Worm (Caenorhabditis elegans): ENCODE measurements around the gene PDB1.1.
A peak's percentile ranks its signal among the peaks of the same experiment; 100 is the strongest.

PDB1.1 gene

ce11 chrX:7569685-7570518, 11.0 kb upstream of the PDB1.1 start, which contains the start of gene apy-1 (continued):
- no peak for TF ChIP-seq elt-3 (tag; optimal IDR thresholded peaks at IDR 0.05)
- TF ChIP-seq nhr-21 (tag; optimal IDR thresholded peaks at IDR 0.05): peak; percentile 18
- TF ChIP-seq lsy-2 (tag; optimal IDR thresholded peaks at IDR 0.05): peak in 1 of 2 experiments; percentile 66
- TF ChIP-seq F13H6.1 (tag; optimal IDR thresholded peaks at IDR 0.05): peak; percentile 48
- TF ChIP-seq C34F6.9 (tag; optimal IDR thresholded peaks at IDR 0.05): peak; percentile 51
- TF ChIP-seq sma-9 (GFP tag; optimal IDR thresholded peaks at IDR 0.05): peak; percentile 28
- TF ChIP-seq sma-9 (tag; optimal IDR thresholded peaks at IDR 0.05): no peak
- no peak for TF ChIP-seq mbf-1 (tag; optimal IDR thresholded peaks at IDR 0.05)
- no peak for TF ChIP-seq ceh-82 (tag; optimal IDR thresholded peaks at IDR 0.05)

- TF ChIP-seq blmp-1 (tag; optimal IDR thresholded peaks at IDR 0.05; ENCODE audit: insufficient read depth) (no peak), nhr-21 (tag; optimal IDR thresholded peaks at IDR 0.05) (no peak), ama-1 (optimal IDR thresholded peaks at IDR 0.05) (no peak), unc-62 (GFP tag; optimal IDR thresholded peaks at IDR 0.05) (no peak), lin-11 (tag; optimal IDR thresholded peaks at IDR 0.05) (no peak), sma-3 (GFP tag; optimal IDR thresholded peaks at IDR 0.05) (peak; percentile 34), dmd-4 (tag; optimal IDR thresholded peaks at IDR 0.05) (no peak), nhr-25 (tag; optimal IDR thresholded peaks at IDR 0.05) (peak; percentile 26)
These were observed 9.9 kb upstream of the PDB1.1 start for ce11 chrX:7568684-7569289.

ce11 chrX:7565005-7565404, 6.1 kb upstream of the PDB1.1 start, which contains the start of gene vps-52:
vps-52 (plus strand) TSS chrX:7565323.
- TF ChIP-seq lin-13 (GFP tag; optimal IDR thresholded peaks at IDR 0.05) (no peak), C34F6.9 (tag; optimal IDR thresholded peaks at IDR 0.05) (peak; percentile 22), nhr-129 (tag; optimal IDR thresholded peaks at IDR 0.05) (peak; percentile 9), sem-4 (tag; optimal IDR thresholded peaks at IDR 0.05) (no peak), unc-55 (GFP tag; optimal IDR thresholded peaks at IDR 0.05) (peak; percentile 55)

- no peak for TF ChIP-seq sem-4 (tag; optimal IDR thresholded peaks at IDR 0.05)
- TF ChIP-seq zag-1 (tag; optimal IDR thresholded peaks at IDR 0.05): no peak
- TF ChIP-seq dmd-4 (tag; optimal IDR thresholded peaks at IDR 0.05): no peak
- TF ChIP-seq alr-1 (tag; optimal IDR thresholded peaks at IDR 0.05): no peak
- no peak for TF ChIP-seq nhr-6 (tag; optimal IDR thresholded peaks at IDR 0.05)
- TF ChIP-seq aly-2 (tag; optimal IDR thresholded peaks at IDR 0.05): no peak
- no peak for TF ChIP-seq snpc-4 (tag; optimal IDR thresholded peaks at IDR 0.05)
These were observed 4.5 kb upstream of the PDB1.1 start for ce11 chrX:7563425-7563824.

- TF ChIP-seq nhr-23 (tag; optimal IDR thresholded peaks at IDR 0.05): no peak
- TF ChIP-seq ceh-16 (tag; optimal IDR thresholded peaks at IDR 0.05): no peak
- TF ChIP-seq nhr-25 (tag; optimal IDR thresholded peaks at IDR 0.05): no peak
- TF ChIP-seq ama-1 (optimal IDR thresholded peaks at IDR 0.05): no peak
- TF ChIP-seq unc-55 (GFP tag; optimal IDR thresholded peaks at IDR 0.05): no peak
- no peak for TF ChIP-seq C34F6.9 (tag; optimal IDR thresholded peaks at IDR 0.05)
- no peak for TF ChIP-seq lin-13 (GFP tag; optimal IDR thresholded peaks at IDR 0.05)
These were observed 3.7 kb upstream of the PDB1.1 start, which contains the start of gene sto-1 for ce11 chrX:7562625-7563024. sto-1 (plus strand) TSS chrX:7562824.

- no peak for TF ChIP-seq nhr-10 (tag; optimal IDR thresholded peaks at IDR 0.05)
- no peak for TF ChIP-seq blmp-1 (tag; optimal IDR thresholded peaks at IDR 0.05; ENCODE audit: insufficient read depth)
- TF ChIP-seq nhr-23 (tag; optimal IDR thresholded peaks at IDR 0.05): no peak
- TF ChIP-seq mdl-1 (tag; optimal IDR thresholded peaks at IDR 0.05): no peak
- no peak for TF ChIP-seq mab-5 (tag; optimal IDR thresholded peaks at IDR 0.05)
- TF ChIP-seq elt-1 (tag; optimal IDR thresholded peaks at IDR 0.05): no peak
- no peak for TF ChIP-seq nhr-77 (tag; optimal IDR thresholded peaks at IDR 0.05)
- TF ChIP-seq elt-3 (tag; optimal IDR thresholded peaks at IDR 0.05): no peak
- no peak for TF ChIP-seq ztf-4 (tag; optimal IDR thresholded peaks at IDR 0.05)
- TF ChIP-seq lin-11 (tag; optimal IDR thresholded peaks at IDR 0.05): no peak
- TF ChIP-seq lin-39 (tag; optimal IDR thresholded peaks at IDR 0.05): no peak
- TF ChIP-seq zag-1 (tag; optimal IDR thresholded peaks at IDR 0.05): no peak
- TF ChIP-seq mbf-1 (tag; optimal IDR thresholded peaks at IDR 0.05): no peak
- no peak for TF ChIP-seq lsy-2 (tag; optimal IDR thresholded peaks at IDR 0.05)
- TF ChIP-seq nhr-25 (tag; optimal IDR thresholded peaks at IDR 0.05): no peak
- TF ChIP-seq sma-9 (GFP tag; optimal IDR thresholded peaks at IDR 0.05): no peak
- no peak for TF ChIP-seq sma-9 (tag; optimal IDR thresholded peaks at IDR 0.05)
- TF ChIP-seq nhr-12 (tag; optimal IDR thresholded peaks at IDR 0.05): no peak
- TF ChIP-seq nhr-237 (tag; optimal IDR thresholded peaks at IDR 0.05): no peak
- TF ChIP-seq unc-39 (tag; optimal IDR thresholded peaks at IDR 0.05): no peak
These were observed 3.1 kb upstream of the PDB1.1 start for ce11 chrX:7561972-7562371.

All from whole organism, L2 larva.